Fruit fly (Drosophila melanogaster) whole organism, embryonic: Measurements from ENCODE around the gene T48.
A peak's percentile ranks its signal among the peaks of the same experiment; 100 is the strongest.

Experiments
- ATbp ChIP-seq: fragments of 200-800 bp; sonication (Bioruptor generic); optimal IDR thresholded peaks from 2 replicates; lab custom pipeline; 2017; ENCODE audit warnings: missing biosample characterization, mild to moderate bottlenecking, missing genetic modification characterization, missing genetic modification reagents
- BtbVII ChIP-seq: fragments of 200-800 bp; sonication (Bioruptor generic); optimal IDR thresholded peaks from 3 replicates; lab custom pipeline; 2017; ENCODE audit warnings: missing biosample characterization, mild to moderate bottlenecking, missing genetic modification characterization
- CG10147 ChIP-seq: fragments of 200-800 bp; sonication (Bioruptor generic); optimal IDR thresholded peaks from 2 replicates; lab custom pipeline; 2019; ENCODE audit warnings: missing biosample characterization, mild to moderate bottlenecking, missing genetic modification characterization, moderate library complexity
- CG12942 ChIP-seq: fragments of 200-800 bp; sonication (Bioruptor generic); optimal IDR thresholded peaks from 3 replicates; lab custom pipeline; 2016; ENCODE audit warnings: missing biosample characterization, missing genetic modification characterization
- CG13123 ChIP-seq: fragments of 200-800 bp; sonication (Bioruptor generic); optimal IDR thresholded peaks from 2 replicates; lab custom pipeline; 2016; ENCODE audit warnings: missing biosample characterization, missing genetic modification characterization
- CG14710 ChIP-seq: fragments of 200-800 bp; sonication (Bioruptor generic); optimal IDR thresholded peaks from 3 replicates; lab custom pipeline; 2019; ENCODE audit warnings: missing biosample characterization, mild to moderate bottlenecking, missing genetic modification characterization, moderate library complexity
- CG15269 ChIP-seq: fragments of 200-800 bp; sonication (Bioruptor generic); optimal IDR thresholded peaks from 2 replicates; lab custom pipeline; 2018; ENCODE audit warnings: missing biosample characterization, mild to moderate bottlenecking, missing genetic modification characterization, moderate library complexity
- CG15514 ChIP-seq: fragments of 200-800 bp; sonication (Bioruptor generic); optimal IDR thresholded peaks from 3 replicates; lab custom pipeline; 2017; ENCODE audit warnings: missing biosample characterization, missing genetic modification characterization, mild to moderate bottlenecking, moderate library complexity, missing genetic modification reagents
- CG1647 ChIP-seq: fragments of 200-800 bp; sonication (Bioruptor generic); optimal IDR thresholded peaks from 3 replicates; lab custom pipeline; 2016; ENCODE audit warnings: missing biosample characterization, missing genetic modification characterization
- CG1792 ChIP-seq: fragments of 200-800 bp; sonication (Bioruptor generic); optimal IDR thresholded peaks from 2 replicates; lab custom pipeline; 2016; ENCODE audit warnings: missing biosample characterization, missing genetic modification characterization
- CG2129 ChIP-seq: fragments of 200-800 bp; sonication (Bioruptor generic); IDR thresholded peaks from 2 replicates; pipeline ENCODE4 v1.3.6; 2022; ENCODE audit warnings: missing biosample characterization, missing genetic modification characterization; ENCODE audit not compliant: partially characterized antibody
- CG2199 ChIP-seq: fragments of 200-800 bp; sonication (Bioruptor generic); IDR thresholded peaks from 3 replicates; pipeline ENCODE4 v1.3.6; 2022; ENCODE audit warnings: missing biosample characterization, missing genetic modification characterization
- CG6765 ChIP-seq: fragments of 200-800 bp; sonication (Bioruptor generic); optimal IDR thresholded peaks from 3 replicates; lab custom pipeline; 2017; ENCODE audit warnings: missing biosample characterization, mild to moderate bottlenecking, missing genetic modification characterization
- CG7987 ChIP-seq: fragments of 200-800 bp; sonication (Bioruptor generic); optimal IDR thresholded peaks from 2 replicates; lab custom pipeline; 2018; ENCODE audit warnings: missing biosample characterization, mild to moderate bottlenecking, missing genetic modification characterization, moderate library complexity
- CG9727 ChIP-seq: fragments of 200-800 bp; sonication (Bioruptor generic); optimal IDR thresholded peaks from 3 replicates; lab custom pipeline; 2017; ENCODE audit warnings: missing biosample characterization, mild to moderate bottlenecking, missing genetic modification characterization
- CG9817 ChIP-seq: fragments of 200-800 bp; sonication (Bioruptor generic); optimal IDR thresholded peaks from 2 replicates; lab custom pipeline; 2018; ENCODE audit warnings: missing biosample characterization, mild to moderate bottlenecking, missing genetic modification characterization, moderate library complexity
- Dad ChIP-seq: fragments of 200-800 bp; sonication (Bioruptor generic); optimal IDR thresholded peaks from 3 replicates; lab custom pipeline; 2016; ENCODE audit warnings: missing biosample characterization, missing genetic modification characterization
- Dp ChIP-seq: fragments of 200-800 bp; sonication (Bioruptor generic); optimal IDR thresholded peaks from 2 replicates; lab custom pipeline; 2018; ENCODE audit warnings: missing biosample characterization, mild to moderate bottlenecking, missing genetic modification characterization, moderate library complexity
- E2f1 ChIP-seq: fragments of 200-800 bp; sonication (Bioruptor generic); IDR thresholded peaks from 2 replicates; pipeline ENCODE4 v1.3.6; 2022; ENCODE audit warnings: missing biosample characterization, missing genetic modification characterization
- Ets97D ChIP-seq: fragments of 200-800 bp; sonication (Bioruptor generic); optimal IDR thresholded peaks from 3 replicates; lab custom pipeline; 2016; ENCODE audit warnings: missing biosample characterization, missing genetic modification characterization
- Fer3 ChIP-seq: fragments of 200-800 bp; sonication (Bioruptor generic); optimal IDR thresholded peaks from 2 replicates; lab custom pipeline; 2018; ENCODE audit warnings: missing biosample characterization, mild to moderate bottlenecking, missing genetic modification characterization, moderate library complexity
- Gsc ChIP-seq: fragments of 200-800 bp; sonication (Bioruptor generic); IDR thresholded peaks from 2 replicates; pipeline ENCODE4 v1.3.6; 2022; ENCODE audit warnings: missing biosample characterization, missing genetic modification characterization
- H2.0 ChIP-seq: fragments of 200-800 bp; sonication (Bioruptor generic); IDR thresholded peaks from 2 replicates; pipeline ENCODE4 v1.3.6; 2022; ENCODE audit warnings: missing biosample characterization, missing genetic modification characterization
- Hand ChIP-seq: fragments of 200-800 bp; sonication (Bioruptor generic); optimal IDR thresholded peaks from 2 replicates; lab custom pipeline; 2017; ENCODE audit warnings: mild to moderate bottlenecking, missing biosample characterization, missing genetic modification reagents, missing genetic modification characterization
- Hey ChIP-seq: fragments of 200-800 bp; sonication (Bioruptor generic); optimal IDR thresholded peaks from 3 replicates; lab custom pipeline; 2018; ENCODE audit warnings: missing biosample characterization, mild to moderate bottlenecking, missing genetic modification characterization
- HmgZ ChIP-seq: fragments of 200-800 bp; sonication (Bioruptor generic); optimal IDR thresholded peaks from 2 replicates; lab custom pipeline; 2018; ENCODE audit warnings: missing biosample characterization, mild to moderate bottlenecking, missing genetic modification characterization
- Med ChIP-seq: fragments of 200-800 bp; sonication (Bioruptor generic); peaks from one replicate; lab custom pipeline; 2016; ENCODE audit warnings: missing biosample characterization, missing genetic modification characterization, mild to moderate bottlenecking, inconsistent platforms, moderate library complexity
- Meics ChIP-seq: fragments of 200-800 bp; sonication (Bioruptor generic); optimal IDR thresholded peaks from 2 replicates; lab custom pipeline; 2017; ENCODE audit warnings: missing biosample characterization, mild to moderate bottlenecking, missing genetic modification characterization
- NK7.1 ChIP-seq: fragments of 200-800 bp; sonication (Bioruptor generic); optimal IDR thresholded peaks from 3 replicates; lab custom pipeline; 2016; ENCODE audit warnings: missing biosample characterization, missing genetic modification characterization
- Oli ChIP-seq: fragments of 200-800 bp; sonication (Bioruptor generic); optimal IDR thresholded peaks from 2 replicates; lab custom pipeline; 2018; ENCODE audit warnings: missing biosample characterization, mild to moderate bottlenecking, missing genetic modification characterization, moderate library complexity
- Sox100B ChIP-seq: fragments of 200-800 bp; sonication (Bioruptor generic); optimal IDR thresholded peaks from 3 replicates; lab custom pipeline; 2018; ENCODE audit warnings: missing biosample characterization, mild to moderate bottlenecking, missing genetic modification characterization
- Trl ChIP-seq, 3 experiments: fragments of >200 bp in 2 of 3; fragments of 200-800 bp in 1 of 3; sonication (Bioruptor generic) in 1 of 3; optimal IDR thresholded peaks; 2 replicates in 1 of 3; 3 replicates in 2 of 3; lab custom pipeline; 2016 to 2017; ENCODE audit warnings: missing biosample characterization in 1 of 3, missing genetic modification characterization in 1 of 3
- dm ChIP-seq: fragments of 200-800 bp; sonication (Bioruptor generic); optimal IDR thresholded peaks from 3 replicates; lab custom pipeline; 2016; ENCODE audit warnings: missing biosample characterization, missing genetic modification characterization
- dysf ChIP-seq: fragments of 200-800 bp; sonication (Bioruptor generic); IDR thresholded peaks from 3 replicates; pipeline ENCODE4 v1.3.6; 2022; ENCODE audit warnings: missing biosample characterization, missing genetic modification characterization
- en ChIP-seq: fragments of 200-800 bp; sonication (Bioruptor generic); optimal IDR thresholded peaks from 2 replicates; lab custom pipeline; 2016; ENCODE audit warnings: missing biosample characterization, missing genetic modification characterization
- gsb-n ChIP-seq: fragments of 200-800 bp; sonication (Bioruptor generic); optimal IDR thresholded peaks from 3 replicates; lab custom pipeline; 2018; ENCODE audit warnings: missing biosample characterization, mild to moderate bottlenecking, missing genetic modification characterization
- hbn ChIP-seq: fragments of 200-800 bp; sonication (Bioruptor generic); IDR thresholded peaks from 2 replicates; pipeline ENCODE4 v1.3.6; 2022; ENCODE audit warnings: missing biosample characterization, missing genetic modification characterization; ENCODE audit not compliant: partially characterized antibody
- insv ChIP-seq, 2 experiments: fragments of 200-800 bp; sonication (Bioruptor generic); optimal IDR thresholded peaks; 3 replicates each; lab custom pipeline; 2016 to 2018; ENCODE audit warnings: missing biosample characterization in 2 of 2, missing genetic modification characterization in 2 of 2
- jigr1 ChIP-seq: fragments of 200-800 bp; sonication (Bioruptor generic); IDR thresholded peaks from 3 replicates; pipeline ENCODE4 v1.3.6; 2022; ENCODE audit warnings: missing biosample characterization, missing genetic modification characterization
- kay ChIP-seq: fragments of 200-800 bp; sonication (Bioruptor generic); optimal IDR thresholded peaks from 2 replicates; lab custom pipeline; 2016; ENCODE audit warnings: missing biosample characterization, missing genetic modification characterization
- lbe ChIP-seq: fragments of 200-800 bp; sonication (Bioruptor generic); optimal IDR thresholded peaks from 2 replicates; lab custom pipeline; 2016; ENCODE audit warnings: missing biosample characterization, mild to moderate bottlenecking, missing genetic modification characterization
- lov ChIP-seq, 2 experiments: fragments of 200-800 bp in 1 of 2; fragments of >200 bp in 1 of 2; sonication (Bioruptor generic) in 1 of 2; IDR thresholded peaks in 1 of 2; optimal IDR thresholded peaks in 1 of 2; 2 replicates in 1 of 2; 3 replicates in 1 of 2; pipeline versions ENCODE4 v1.3.6 to Lab custom; 2017 to 2022; ENCODE audit warnings: missing biosample characterization in 1 of 2, missing genetic modification characterization in 1 of 2
- maf-S ChIP-seq: fragments of 200-800 bp; sonication (Bioruptor generic); optimal IDR thresholded peaks from 2 replicates; lab custom pipeline; 2016; ENCODE audit warnings: missing biosample characterization, missing genetic modification characterization
- onecut ChIP-seq: fragments of 200-800 bp; sonication (Bioruptor generic); IDR thresholded peaks from 2 replicates; pipeline ENCODE4 v1.3.6; 2022; ENCODE audit warnings: missing biosample characterization, missing genetic modification characterization
- pfk ChIP-seq: fragments of 200-800 bp; sonication (Bioruptor generic); optimal IDR thresholded peaks from 2 replicates; lab custom pipeline; 2018; ENCODE audit warnings: missing biosample characterization, mild to moderate bottlenecking, missing genetic modification characterization, moderate library complexity
- sisA ChIP-seq: fragments of 200-800 bp; sonication (Bioruptor generic); IDR thresholded peaks from 2 replicates; pipeline ENCODE4 v1.3.6; 2022; ENCODE audit warnings: missing biosample characterization, missing genetic modification characterization
- sug ChIP-seq: fragments of 200-800 bp; optimal IDR thresholded peaks from 2 replicates; lab custom pipeline; 2019; ENCODE audit warnings: missing biosample characterization, mild to moderate bottlenecking, missing genetic modification characterization, moderate library complexity
- tgo ChIP-seq: fragments of 200-800 bp; sonication (Bioruptor generic); IDR thresholded peaks from 3 replicates; pipeline ENCODE4 v1.3.6; 2022; ENCODE audit warnings: missing biosample characterization, missing genetic modification characterization
- tx ChIP-seq: fragments of 200-800 bp; sonication (Bioruptor generic); optimal IDR thresholded peaks from 2 replicates; lab custom pipeline; 2016; ENCODE audit warnings: missing biosample characterization, missing genetic modification characterization
- vfl ChIP-seq: fragments of 200-800 bp; sonication (Bioruptor generic); optimal IDR thresholded peaks from 2 replicates; lab custom pipeline; 2016; ENCODE audit warnings: missing biosample characterization, missing genetic modification characterization

The T48 gene

DNA sequence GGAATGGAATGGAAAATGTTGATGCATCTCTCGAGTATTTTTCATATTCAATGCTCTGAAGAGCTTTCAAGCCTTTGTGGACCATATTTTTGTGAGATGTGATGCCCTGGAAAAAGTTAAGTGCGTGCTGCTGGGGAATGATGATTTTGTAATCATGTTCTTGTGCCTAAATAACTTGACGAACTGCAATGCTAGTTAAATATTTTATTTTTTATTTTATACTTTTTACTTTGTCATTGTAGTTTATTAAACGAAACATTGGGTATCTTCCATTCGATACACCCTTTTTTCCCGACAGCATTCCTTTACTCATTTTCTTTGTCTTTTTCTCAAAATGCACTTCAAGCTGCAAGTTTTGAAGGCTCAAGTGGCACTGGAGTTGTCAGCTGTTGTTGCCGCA lies 18.4 kb downstream of the T48 start (continued):
- TF ChIP-seq CG2129 (no peak), pfk (GFP tag; lab: Kevin White, UChicago) (no peak), CG9727 (GFP tag; lab: Kevin White, UChicago) (no peak), NK7.1 (GFP tag; lab: Kevin White, UChicago) (no peak), H2.0 (GFP tag; lab: Robert Waterston, UW) (peak; percentile 40; the same call in 1 of the 2 replicates), sisA (GFP tag; lab: Robert Waterston, UW) (peak; percentile 67), vfl (GFP tag; lab: Kevin White, UChicago) (no peak), CG2199 (GFP tag; lab: Robert Waterston, UW) (no peak), Oli (peak; percentile 53), dysf (GFP tag; lab: Robert Waterston, UW) (peak; percentile 56; the same call in 1 of the 3 replicates), Gsc (GFP tag; lab: Robert Waterston, UW) (no peak), kay (GFP tag; lab: Kevin White, UChicago) (no peak), Ets97D (GFP tag; lab: Kevin White, UChicago) (peak; percentile 42), Fer3 (peak; percentile 6), CG14710 (peak; percentile 28), CG12942 (GFP tag; lab: Kevin White, UChicago) (no peak), Med (GFP tag; lab: Kevin White, UChicago) (peak; percentile 27), lov (optimal IDR thresholded peaks at IDR 0.05; lab: Kevin White, UChicago) (no peak), lov (GFP tag; IDR thresholded peaks at IDR 0.05; lab: Robert Waterston, UW) (peak; percentile 67; the same call in 1 of the 3 replicates), BtbVII (GFP tag; lab: Kevin White, UChicago) (no peak), gsb-n (peak; percentile 8), jigr1 (no peak), Meics (GFP tag; lab: Kevin White, UChicago) (no peak), Trl (optimal IDR thresholded peaks at IDR 0.05; lab: Kevin White, UChicago) (no peak), Trl (GFP tag; optimal IDR thresholded peaks at IDR 0.05; lab: Kevin White, UChicago) (no peak), CG7987 (GFP tag; lab: Kevin White, UChicago) (no peak), CG1647 (GFP tag; lab: Kevin White, UChicago) (no peak), sug (tag; lab: Kevin White, UChicago) (no peak), CG15514 (GFP tag; lab: Kevin White, UChicago) (no peak), Sox100B (GFP tag; lab: Kevin White, UChicago) (peak; percentile 23), Hey (tag; lab: Kevin White, UChicago) (no peak), hbn (GFP tag; lab: Robert Waterston, UW) (no peak), Hand (GFP tag; lab: Kevin White, UChicago) (no peak), tgo (peak; percentile 48; the same call in 2 of the 3 replicates), ATbp (GFP tag; lab: Kevin White, UChicago) (peak; percentile 40), onecut (GFP tag; lab: Robert Waterston, UW) (no peak), tx (GFP tag; lab: Kevin White, UChicago) (no peak), HmgZ (no peak), CG15269 (tag; lab: Kevin White, UChicago) (peak; percentile 25), CG6765 (GFP tag; lab: Kevin White, UChicago) (no peak), en (no peak), insv (GFP tag; optimal IDR thresholded peaks at IDR 0.05; lab: Kevin White, UChicago) (no peak), E2f1 (peak; percentile 34; the same call in 1 of the 2 replicates), CG10147 (GFP tag; lab: Kevin White, UChicago) (no peak), CG1792 (GFP tag; lab: Kevin White, UChicago) (no peak), dm (GFP tag; lab: Kevin White, UChicago) (no peak), lbe (GFP tag; lab: Kevin White, UChicago) (no peak), Dp (GFP tag; lab: Kevin White, UChicago) (no peak), maf-S (no peak), CG13123 (GFP tag; lab: Kevin White, UChicago) (peak; percentile 8), CG9817 (tag; lab: Kevin White, UChicago) (no peak), Dad (GFP tag; lab: Kevin White, UChicago) (no peak)
